Worm (Caenorhabditis elegans) whole organism, L3 larva: ENCODE measurements around the gene aak-1.

Source experiments
- R02D3.7 ChIP-seq: fragments of 150-350 bp; optimal IDR thresholded peaks from 2 replicates; lab custom pipeline; 2014; ENCODE audit warnings: missing biosample characterization, missing genetic modification characterization
- ZK546.5 ChIP-seq: sonication (generic microtip); optimal IDR thresholded peaks from 2 replicates; lab custom pipeline; 2017; ENCODE audit warnings: missing biosample characterization, missing genetic modification characterization
- aly-2 ChIP-seq: fragments of 150-350 bp; optimal IDR thresholded peaks from 2 replicates; lab custom pipeline; 2014; ENCODE audit warnings: missing biosample characterization, missing genetic modification characterization
- ama-1 ChIP-seq: fragments of 150-350 bp; optimal IDR thresholded peaks from 2 replicates; lab custom pipeline; 2018
- ceh-16 ChIP-seq: sonication (generic microtip); optimal IDR thresholded peaks from 2 replicates; lab custom pipeline; 2017; ENCODE audit warnings: missing biosample characterization, missing genetic modification characterization
- ceh-28 ChIP-seq: fragments of 150-350 bp; optimal IDR thresholded peaks from 2 replicates; lab custom pipeline; 2014; ENCODE audit warnings: missing biosample characterization, missing genetic modification reagents, missing genetic modification characterization
- ceh-82 ChIP-seq: fragments of 150-350 bp; optimal IDR thresholded peaks from 2 replicates; lab custom pipeline; 2014; ENCODE audit warnings: missing biosample characterization, missing genetic modification characterization
- ceh-9 ChIP-seq: sonication (generic microtip); optimal IDR thresholded peaks from 2 replicates; lab custom pipeline; 2018; ENCODE audit warnings: missing biosample characterization, missing genetic modification characterization
- daf-12 ChIP-seq: fragments of 150-350 bp; optimal IDR thresholded peaks from 2 replicates; lab custom pipeline; 2014; ENCODE audit warnings: missing biosample characterization, missing genetic modification reagents, missing genetic modification characterization
- egl-27 ChIP-seq: sonication (generic microtip); optimal IDR thresholded peaks from 4 replicates; lab custom pipeline; 2017; ENCODE audit warnings: missing biosample characterization, missing genetic modification reagents, missing genetic modification characterization
- egl-5 ChIP-seq: fragments of 150-350 bp; optimal IDR thresholded peaks from 2 replicates; lab custom pipeline; 2017; ENCODE audit warnings: missing biosample characterization, missing genetic modification reagents, missing genetic modification characterization, inconsistent platforms
- elt-1 ChIP-seq: fragments of 150-350 bp; optimal IDR thresholded peaks from 2 replicates; lab custom pipeline; 2014; ENCODE audit warnings: missing biosample characterization, missing genetic modification characterization
- elt-2 ChIP-seq: sonication (generic microtip); optimal IDR thresholded peaks from 2 replicates; lab custom pipeline; 2016; ENCODE audit warnings: missing genetic modification reagents, mild to moderate bottlenecking, missing genetic modification characterization, missing compliant biosample characterization
- elt-3 ChIP-seq, 3 experiments: fragments of 150-350 bp in 1 of 3; sonication (generic microtip) in 2 of 3; optimal IDR thresholded peaks; 2 replicates in 2 of 3; 4 replicates in 1 of 3; lab custom pipeline; 2014 to 2017; ENCODE audit warnings: missing biosample characterization in 3 of 3, missing genetic modification characterization in 3 of 3
- eor-1 ChIP-seq, 2 experiments: fragments of 150-350 bp; optimal IDR thresholded peaks; 2 replicates each; lab custom pipeline; 2014 to 2018; ENCODE audit warnings: missing biosample characterization in 2 of 2, missing genetic modification characterization in 2 of 2
- fkh-10 ChIP-seq: sonication (generic microtip); optimal IDR thresholded peaks from 2 replicates; lab custom pipeline; 2017; ENCODE audit warnings: missing biosample characterization, missing genetic modification reagents, missing genetic modification characterization
- fkh-2 ChIP-seq: fragments of 150-350 bp; optimal IDR thresholded peaks from 2 replicates; lab custom pipeline; 2014; ENCODE audit warnings: missing biosample characterization, missing genetic modification reagents, missing genetic modification characterization
- fos-1 ChIP-seq: fragments of 150-350 bp; optimal IDR thresholded peaks from 2 replicates; lab custom pipeline; 2014; ENCODE audit warnings: missing biosample characterization, missing genetic modification characterization
- hmg-11 ChIP-seq: sonication (generic microtip); optimal IDR thresholded peaks from 2 replicates; lab custom pipeline; 2016; ENCODE audit warnings: missing genetic modification characterization, missing compliant biosample characterization
- jun-1 ChIP-seq: fragments of 150-350 bp; optimal IDR thresholded peaks from 2 replicates; lab custom pipeline; 2014; ENCODE audit warnings: missing biosample characterization, missing genetic modification reagents, missing genetic modification characterization
- lin-15B ChIP-seq: fragments of 150-350 bp; optimal IDR thresholded peaks from 2 replicates; lab custom pipeline; 2014; ENCODE audit warnings: missing biosample characterization, missing genetic modification characterization
- lin-39 ChIP-seq: fragments of 150-350 bp; optimal IDR thresholded peaks from 2 replicates; lab custom pipeline; 2018; ENCODE audit warnings: missing biosample characterization, missing genetic modification reagents, missing genetic modification characterization
- lsy-12 ChIP-seq: sonication (generic microtip); optimal IDR thresholded peaks from 2 replicates; lab custom pipeline; 2016; ENCODE audit warnings: mild to moderate bottlenecking, missing genetic modification characterization, missing compliant biosample characterization
- mdl-1 ChIP-seq: fragments of 150-350 bp; optimal IDR thresholded peaks from 2 replicates; lab custom pipeline; 2014; ENCODE audit warnings: missing biosample characterization, missing genetic modification characterization
- mml-1 ChIP-seq: fragments of 150-350 bp; sonication (generic microtip); optimal IDR thresholded peaks from 3 replicates; lab custom pipeline; 2014; ENCODE audit warnings: missing biosample characterization, missing genetic modification characterization
- nfya-1 ChIP-seq: sonication (generic microtip); optimal IDR thresholded peaks from 2 replicates; lab custom pipeline; 2017; ENCODE audit warnings: missing genetic modification characterization, mild to moderate bottlenecking, missing compliant biosample characterization, antibody characterized with exemption, moderate library complexity; ENCODE audit not compliant: insufficient read depth
- nhr-11 ChIP-seq: fragments of 150-350 bp; optimal IDR thresholded peaks from 2 replicates; lab custom pipeline; 2014; ENCODE audit warnings: missing biosample characterization, missing genetic modification characterization
- nhr-12 ChIP-seq: fragments of 150-350 bp; optimal IDR thresholded peaks from 2 replicates; lab custom pipeline; 2014; ENCODE audit warnings: missing biosample characterization, missing genetic modification characterization
- nhr-23 ChIP-seq: fragments of 150-350 bp; optimal IDR thresholded peaks from 2 replicates; lab custom pipeline; 2014; ENCODE audit warnings: missing biosample characterization, missing genetic modification reagents, missing genetic modification characterization
- nhr-237 ChIP-seq: fragments of 150-350 bp; optimal IDR thresholded peaks from 2 replicates; lab custom pipeline; 2014; ENCODE audit warnings: missing biosample characterization, missing genetic modification characterization
- nhr-25 ChIP-seq: sonication (generic microtip); optimal IDR thresholded peaks from 2 replicates; lab custom pipeline; 2017; ENCODE audit warnings: missing biosample characterization, missing genetic modification characterization
- nhr-28 ChIP-seq: fragments of 150-350 bp; optimal IDR thresholded peaks from 2 replicates; lab custom pipeline; 2014; ENCODE audit warnings: missing biosample characterization, missing genetic modification characterization
- nhr-43 ChIP-seq: sonication (generic microtip); optimal IDR thresholded peaks from 2 replicates; lab custom pipeline; 2016; ENCODE audit warnings: mild to moderate bottlenecking, missing genetic modification characterization, missing compliant biosample characterization; ENCODE audit not compliant: poor library complexity, severe bottlenecking
- nhr-67 ChIP-seq: fragments of 150-350 bp; optimal IDR thresholded peaks from 2 replicates; lab custom pipeline; 2014; ENCODE audit warnings: missing biosample characterization, missing genetic modification characterization
- nhr-76 ChIP-seq: fragments of 150-350 bp; sonication (generic microtip); optimal IDR thresholded peaks from 5 replicates; lab custom pipeline; 2014; ENCODE audit warnings: missing biosample characterization, missing genetic modification characterization
- nhr-77 ChIP-seq: fragments of 150-350 bp; optimal IDR thresholded peaks from 2 replicates; lab custom pipeline; 2014; ENCODE audit warnings: missing biosample characterization, missing genetic modification characterization
- pha-4 ChIP-seq: fragments of 150-350 bp; optimal IDR thresholded peaks from 2 replicates; lab custom pipeline; 2014; ENCODE audit warnings: missing biosample characterization, missing genetic modification reagents, missing genetic modification characterization
- pqm-1 ChIP-seq: fragments of 150-350 bp; optimal IDR thresholded peaks from 2 replicates; lab custom pipeline; 2017; ENCODE audit warnings: missing biosample characterization, missing genetic modification characterization, inconsistent platforms
- sea-2 ChIP-seq: fragments of 150-350 bp; sonication (generic microtip); optimal IDR thresholded peaks from 4 replicates; lab custom pipeline; 2014; ENCODE audit warnings: missing biosample characterization, missing genetic modification reagents, missing genetic modification characterization
- skn-1 ChIP-seq: fragments of 150-350 bp; optimal IDR thresholded peaks from 2 replicates; lab custom pipeline; 2014; ENCODE audit warnings: missing biosample characterization, missing genetic modification characterization
- snpc-4 ChIP-seq: fragments of 150-350 bp; optimal IDR thresholded peaks from 2 replicates; lab custom pipeline; 2014; ENCODE audit warnings: missing biosample characterization, missing genetic modification characterization
- tbx-2 ChIP-seq: sonication (generic microtip); optimal IDR thresholded peaks from 2 replicates; lab custom pipeline; 2016; ENCODE audit warnings: mild to moderate bottlenecking, missing genetic modification characterization, missing compliant biosample characterization
- unc-39 ChIP-seq: sonication (generic microtip); optimal IDR thresholded peaks from 4 replicates; lab custom pipeline; 2017; ENCODE audit warnings: missing biosample characterization, missing genetic modification characterization
- unc-62 ChIP-seq: fragments of 150-350 bp; sonication (generic microtip); optimal IDR thresholded peaks from 4 replicates; lab custom pipeline; 2014; ENCODE audit warnings: missing biosample characterization, missing genetic modification reagents, missing genetic modification characterization
- zag-1 ChIP-seq: fragments of 150-350 bp; optimal IDR thresholded peaks from 2 replicates; lab custom pipeline; 2014; ENCODE audit warnings: missing biosample characterization, missing genetic modification characterization
- ztf-11 ChIP-seq: fragments of 150-350 bp; optimal IDR thresholded peaks from 2 replicates; lab custom pipeline; 2014; ENCODE audit warnings: missing biosample characterization, missing genetic modification characterization
- ztf-4 ChIP-seq: fragments of 150-350 bp; optimal IDR thresholded peaks from 2 replicates; lab custom pipeline; 2014; ENCODE audit warnings: missing biosample characterization, missing genetic modification characterization

Gene aak-1

ce11 chrIII:8795595-8796141, 34.8 kb upstream of the aak-1 start:
- TF ChIP-seq skn-1 (tag; lab: Kevin White, UChicago) (peak; percentile 54), nhr-28 (tag; lab: Kevin White, UChicago) (no peak), eor-1 (tag; optimal IDR thresholded peaks at IDR 0.05; lab: Kevin White, UChicago) (peak in 1 of 2 experiments; percentile 41), pqm-1 (tag; lab: Kevin White, UChicago) (peak; percentile 85), tbx-2 (tag; lab: Kevin White, UChicago) (peak; percentile 93), nhr-23 (tag; lab: Kevin White, UChicago) (peak; percentile 99), ceh-16 (tag; lab: Kevin White, UChicago) (no peak), daf-12 (tag; lab: Kevin White, UChicago) (peak; percentile 63), sea-2 (GFP tag; lab: Kevin White, UChicago) (peak; percentile 94), nhr-76 (tag; lab: Kevin White, UChicago) (peak; percentile 2), jun-1 (peak; percentile 96), nhr-77 (peak; percentile 60), egl-5 (peak; percentile 68), nhr-11 (peak; percentile 93), ceh-28 (tag; lab: Kevin White, UChicago) (peak; percentile 95), ceh-82 (tag; lab: Kevin White, UChicago) (peak; percentile 91), zag-1 (tag; lab: Kevin White, UChicago) (peak; percentile 87), egl-27 (tag; lab: Kevin White, UChicago) (peak; percentile 88), ama-1 (lab: Kevin White, UChicago) (peak; percentile 60), ztf-11 (tag; lab: Kevin White, UChicago) (no peak), nhr-237 (tag; lab: Kevin White, UChicago) (no peak), ztf-4 (peak; percentile 78), R02D3.7 (tag; lab: Kevin White, UChicago) (peak; percentile 83), nhr-25 (tag; lab: Kevin White, UChicago) (peak; percentile 98), ceh-9 (tag; lab: Kevin White, UChicago) (peak; percentile 53), elt-3 (tag; optimal IDR thresholded peaks at IDR 0.05; lab: Kevin White, UChicago) (peak in 1 of 3 experiments; percentile 36), fkh-10 (peak; percentile 95), unc-62 (GFP tag; lab: Kevin White, UChicago) (peak; percentile 95), nhr-67 (tag; lab: Kevin White, UChicago) (no peak), ZK546.5 (tag; lab: Kevin White, UChicago) (no peak), aly-2 (tag; lab: Kevin White, UChicago) (no peak), snpc-4 (tag; lab: Kevin White, UChicago) (peak; percentile 97), elt-2 (tag; lab: Kevin White, UChicago) (peak; percentile 66), nhr-43 (tag; lab: Kevin White, UChicago) (peak; percentile 97), hmg-11 (tag; lab: Kevin White, UChicago) (peak; percentile 100), lsy-12 (tag; lab: Kevin White, UChicago) (peak; percentile 94), nhr-12 (no peak), nfya-1 (tag; lab: Kevin White, UChicago) (peak; percentile 97), mml-1 (tag; lab: Kevin White, UChicago) (no peak), elt-1 (tag; lab: Kevin White, UChicago) (peak; percentile 83), fkh-2 (tag; lab: Kevin White, UChicago) (no peak), lin-39 (tag; lab: Kevin White, UChicago) (peak; percentile 93), unc-39 (tag; lab: Kevin White, UChicago) (peak; percentile 20), lin-15B (tag; lab: Kevin White, UChicago) (peak; percentile 71), pha-4 (tag; lab: Kevin White, UChicago) (peak; percentile 90), mdl-1 (tag; lab: Kevin White, UChicago) (peak; percentile 96), fos-1 (tag; lab: Kevin White, UChicago) (peak; percentile 53)
